Fruit fly (Drosophila melanogaster) Kc167 (cell line): ENCODE data around the gene Osi5.

Source experiments
- Myc ChIP-seq: fragments of >200 bp; optimal IDR thresholded peaks from 2 replicates; lab custom pipeline; 2017; ENCODE audit warnings: missing external identifiers
- Sin3A ChIP-seq: fragments of >200 bp; optimal IDR thresholded peaks from 2 replicates; lab custom pipeline; 2018; ENCODE audit warnings: missing external identifiers
- h ChIP-seq: fragments of >200 bp; optimal IDR thresholded peaks from 3 replicates; lab custom pipeline; 2018; ENCODE audit warnings: missing external identifiers
- insv ChIP-seq: fragments of >200 bp; optimal IDR thresholded peaks from 3 replicates; lab custom pipeline; 2018; ENCODE audit warnings: missing external identifiers
- psq ChIP-seq: fragments of >200 bp; optimal IDR thresholded peaks from 2 replicates; lab custom pipeline; 2017; ENCODE audit warnings: missing external identifiers
- ttk ChIP-seq: sonication (Bioruptor generic); optimal IDR thresholded peaks from 2 replicates; lab custom pipeline; 2017; ENCODE audit warnings: missing external identifiers

- TF ChIP-seq psq (lab: Kevin White, UChicago): no peak
- TF ChIP-seq h (lab: Kevin White, UChicago): no peak
- TF ChIP-seq Myc (lab: Kevin White, UChicago): no peak
- TF ChIP-seq insv: no peak
- no peak for TF ChIP-seq Sin3A (lab: Kevin White, UChicago)
- no peak for TF ChIP-seq ttk (lab: Kevin White, UChicago)
These were observed 50.9 kb downstream of the Osi5 start, which contains the start of gene Osi12 for dm6 chr3R:6278231-6278630.
